Worm (Caenorhabditis elegans): Measurements from ENCODE around the gene srh-3.

ce11 chrV:1642768-1643167 lies 39.6 kb upstream of the srh-3 start:
- TF ChIP-seq tbx-37 (GFP tag; conservative IDR thresholded peaks at IDR 0.05) = no peak
- no peak for TF ChIP-seq B0310.2 (tag; optimal IDR thresholded peaks at IDR 0.05)
- TF ChIP-seq ama-1 (optimal IDR thresholded peaks at IDR 0.05) = no peak

All from whole organism, early embryonic.